Worm (Caenorhabditis elegans): ENCODE measurements around the gene zig-4.

The zig-4 gene

ce11 chrX:7921130-7921529 lies 4.1 kb upstream of the zig-4 start:
- no peak for TF ChIP-seq unc-62 (GFP tag; optimal IDR thresholded peaks at IDR 0.05)

ce11 chrX:7930450-7930849 lies 5.2 kb downstream of the zig-4 start, which contains the start of gene zig-3:
zig-3 (plus strand) TSS chrX:7930750.
- TF ChIP-seq unc-62 (GFP tag; optimal IDR thresholded peaks at IDR 0.05) = no peak

ce11 chrX:7932453-7932852 lies 7.2 kb downstream of the zig-4 start:
- TF ChIP-seq unc-62 (GFP tag; optimal IDR thresholded peaks at IDR 0.05) = no peak

- TF ChIP-seq unc-62 (GFP tag; optimal IDR thresholded peaks at IDR 0.05) = no peak
These were observed 17.4 kb downstream of the zig-4 start for ce11 chrX:7942675-7943074.

- TF ChIP-seq unc-62 (GFP tag; optimal IDR thresholded peaks at IDR 0.05) = no peak
These were observed 19.8 kb downstream of the zig-4 start, which contains the start of gene tnt-3 for ce11 chrX:7944999-7945398. tnt-3 (minus strand) TSS chrX:7945099.

ce11 chrX:7945438-7945837 lies 20.2 kb downstream of the zig-4 start:
- no peak for TF ChIP-seq unc-62 (GFP tag; optimal IDR thresholded peaks at IDR 0.05)

ce11 chrX:7951578-7951977 lies 26.3 kb downstream of the zig-4 start:
- TF ChIP-seq unc-62 (GFP tag; optimal IDR thresholded peaks at IDR 0.05) = no peak

ce11 chrX:7952226-7953062 lies 27.2 kb downstream of the zig-4 start:
- no peak for TF ChIP-seq unc-62 (GFP tag; optimal IDR thresholded peaks at IDR 0.05)

ce11 chrX:7953063-7953337 lies 27.8 kb downstream of the zig-4 start:
- no peak for TF ChIP-seq unc-62 (GFP tag; optimal IDR thresholded peaks at IDR 0.05)

ce11 chrX:7953695-7954094 lies 28.5 kb downstream of the zig-4 start:
- TF ChIP-seq unc-62 (GFP tag; optimal IDR thresholded peaks at IDR 0.05) = no peak

- no peak for TF ChIP-seq unc-62 (GFP tag; optimal IDR thresholded peaks at IDR 0.05)
These were observed 29.1 kb downstream of the zig-4 start, which contains the start of gene dct-1 for ce11 chrX:7954328-7954727. dct-1 (plus strand) TSS chrX:7954354.

ce11 chrX:7956449-7956848 lies 31.2 kb downstream of the zig-4 start:
- no peak for TF ChIP-seq unc-62 (GFP tag; optimal IDR thresholded peaks at IDR 0.05)

ce11 chrX:7958203-7958602 lies 33.0 kb downstream of the zig-4 start, which contains the start of gene sfxn-2:
sfxn-2 (minus strand) TSS chrX:7958303.
- TF ChIP-seq unc-62 (GFP tag; optimal IDR thresholded peaks at IDR 0.05) = no peak

ce11 chrX:7961623-7962022 lies 36.4 kb downstream of the zig-4 start, which contains the start of gene sem-5:
sem-5 (minus strand) TSS chrX:7961723.
- no peak for TF ChIP-seq unc-62 (GFP tag; optimal IDR thresholded peaks at IDR 0.05)

ce11 chrX:7962056-7962485 lies 36.8 kb downstream of the zig-4 start:
- TF ChIP-seq unc-62 (GFP tag; optimal IDR thresholded peaks at IDR 0.05) = no peak

ce11 chrX:7964022-7964421 lies 38.8 kb downstream of the zig-4 start:
- TF ChIP-seq unc-62 (GFP tag; optimal IDR thresholded peaks at IDR 0.05) = no peak

- no peak for TF ChIP-seq unc-62 (GFP tag; optimal IDR thresholded peaks at IDR 0.05)
These were observed 40.2 kb downstream of the zig-4 start for ce11 chrX:7965449-7965848.

- TF ChIP-seq unc-62 (GFP tag; optimal IDR thresholded peaks at IDR 0.05) = no peak
These were observed 43.3 kb downstream of the zig-4 start for ce11 chrX:7968537-7968936.
